Worm (Caenorhabditis elegans): ENCODE results near the gene str-264.

str-264 gene

ce11 chrV:15499099-15499498 lies 6.7 kb upstream of the str-264 start:
- no peak for TF ChIP-seq unc-62 (GFP tag; optimal IDR thresholded peaks at IDR 0.05)

- no peak for TF ChIP-seq unc-62 (GFP tag; optimal IDR thresholded peaks at IDR 0.05)
Observed at ce11 chrV:15498434-15498833, 6.0 kb upstream of the str-264 start, which contains the start of gene C06B8.7. Gene C06B8.7 (plus strand): TSS chrV:15498734.

ce11 chrV:15497731-15498130 lies 5.3 kb upstream of the str-264 start:
- TF ChIP-seq unc-62 (GFP tag; optimal IDR thresholded peaks at IDR 0.05) = no peak

ce11 chrV:15495169-15495568 lies 2.8 kb upstream of the str-264 start, which contains the start of gene srh-219:
Gene srh-219 (plus strand): TSS chrV:15495469.
- TF ChIP-seq unc-62 (GFP tag; optimal IDR thresholded peaks at IDR 0.05) = no peak

- no peak for TF ChIP-seq unc-62 (GFP tag; optimal IDR thresholded peaks at IDR 0.05)
Observed at ce11 chrV:15493680-15494079, 1.3 kb upstream of the str-264 start, which contains the start of gene srh-218. Gene srh-218 (plus strand): TSS chrV:15493980.

- TF ChIP-seq unc-62 (GFP tag; optimal IDR thresholded peaks at IDR 0.05) = no peak
Observed at ce11 chrV:15487764-15488163, 4.7 kb downstream of the str-264 start, which contains the start of gene srw-21. Gene srw-21 (plus strand): TSS chrV:15488064.

ce11 chrV:15484537-15484936 lies 7.9 kb downstream of the str-264 start, which contains the start of gene C06B8.3:
Gene C06B8.3 (minus strand): TSS chrV:15484637.
- no peak for TF ChIP-seq unc-62 (GFP tag; optimal IDR thresholded peaks at IDR 0.05)

ce11 chrV:15483563-15483962 lies 8.9 kb downstream of the str-264 start:
- no peak for TF ChIP-seq unc-62 (GFP tag; optimal IDR thresholded peaks at IDR 0.05)

ce11 chrV:15481374-15481773 lies 11.0 kb downstream of the str-264 start, which contains the start of gene nhr-150:
Gene nhr-150 (minus strand): TSS chrV:15481465.
- TF ChIP-seq unc-62 (GFP tag; optimal IDR thresholded peaks at IDR 0.05) = no peak

- no peak for TF ChIP-seq unc-62 (GFP tag; optimal IDR thresholded peaks at IDR 0.05)
Observed at ce11 chrV:15480505-15481075, 11.8 kb downstream of the str-264 start.

- no peak for TF ChIP-seq unc-62 (GFP tag; optimal IDR thresholded peaks at IDR 0.05)
Observed at ce11 chrV:15479825-15480224, 12.6 kb downstream of the str-264 start.

ce11 chrV:15479107-15479506 lies 13.3 kb downstream of the str-264 start:
- TF ChIP-seq unc-62 (GFP tag; optimal IDR thresholded peaks at IDR 0.05) = no peak

- TF ChIP-seq unc-62 (GFP tag; optimal IDR thresholded peaks at IDR 0.05) = no peak
Observed at ce11 chrV:15478597-15478996, 13.8 kb downstream of the str-264 start, which contains the start of gene C06B8.2. Gene C06B8.2 (minus strand): TSS chrV:15478749.

- TF ChIP-seq unc-62 (GFP tag; optimal IDR thresholded peaks at IDR 0.05) = no peak
Observed at ce11 chrV:15471029-15471428, 21.4 kb downstream of the str-264 start, which contains the start of gene dpf-1. Gene dpf-1 (plus strand): TSS chrV:15471329.

ce11 chrV:15466719-15467118 lies 25.7 kb downstream of the str-264 start:
- no peak for TF ChIP-seq unc-62 (GFP tag; optimal IDR thresholded peaks at IDR 0.05)

- no peak for TF ChIP-seq unc-62 (GFP tag; optimal IDR thresholded peaks at IDR 0.05)
Observed at ce11 chrV:15466017-15466416, 26.4 kb downstream of the str-264 start.

ce11 chrV:15465032-15465727 lies 27.2 kb downstream of the str-264 start, which contains the start of gene pqn-71:
Gene pqn-71 (plus strand): TSS chrV:15465677.
- no peak for TF ChIP-seq unc-62 (GFP tag; optimal IDR thresholded peaks at IDR 0.05)

Measured in whole organism, dauer.